Fruit fly (Drosophila melanogaster) whole organism, embryonic: ENCODE results near the gene HINT1.
A peak's percentile ranks its signal among the peaks of the same experiment; 100 is the strongest.

Experiments used
- BtbVII ChIP-seq: fragments of 200-800 bp; sonication (Bioruptor generic); optimal IDR thresholded peaks from 3 replicates; lab custom pipeline; 2017; ENCODE audit warnings: missing biosample characterization, mild to moderate bottlenecking, missing genetic modification characterization
- C15 ChIP-seq: fragments of 200-800 bp; sonication (Bioruptor generic); IDR thresholded peaks from 3 replicates; pipeline ENCODE4 v1.3.6; 2022; ENCODE audit warnings: missing biosample characterization, missing genetic modification characterization
- CG10565 ChIP-seq: fragments of 200-800 bp; sonication (Bioruptor generic); optimal IDR thresholded peaks from 3 replicates; lab custom pipeline; 2016; ENCODE audit warnings: missing biosample characterization, mild to moderate bottlenecking, missing genetic modification characterization
- CG11398 ChIP-seq: fragments of 200-800 bp; sonication (Bioruptor generic); optimal IDR thresholded peaks from 2 replicates; lab custom pipeline; 2016; ENCODE audit warnings: missing biosample characterization, missing genetic modification characterization
- CG12104 ChIP-seq: fragments of 200-800 bp; sonication (Bioruptor generic); optimal IDR thresholded peaks from 3 replicates; lab custom pipeline; 2016; ENCODE audit warnings: missing biosample characterization, missing genetic modification characterization
- CG13775 ChIP-seq: fragments of 200-800 bp; sonication (Bioruptor generic); optimal IDR thresholded peaks from 3 replicates; lab custom pipeline; 2017; ENCODE audit warnings: missing biosample characterization, mild to moderate bottlenecking, missing genetic modification characterization
- CG14860 ChIP-seq: fragments of 200-800 bp; sonication (Bioruptor generic); IDR thresholded peaks from 3 replicates; pipeline ENCODE4 v1.3.6; 2022; ENCODE audit warnings: missing biosample characterization, missing genetic modification characterization; ENCODE audit not compliant: partially characterized antibody
- CG15479 ChIP-seq: fragments of 200-800 bp; sonication (Bioruptor generic); optimal IDR thresholded peaks from 3 replicates; lab custom pipeline; 2019; ENCODE audit warnings: missing biosample characterization, mild to moderate bottlenecking, missing genetic modification characterization, moderate library complexity
- CG17612 ChIP-seq: fragments of 200-800 bp; sonication (Bioruptor generic); IDR thresholded peaks from 2 replicates; pipeline ENCODE4 v1.3.6; 2022; ENCODE audit warnings: missing biosample characterization, missing genetic modification characterization
- CG18599 ChIP-seq: fragments of 200-800 bp; sonication (Bioruptor generic); optimal IDR thresholded peaks from 3 replicates; lab custom pipeline; 2017; ENCODE audit warnings: missing biosample characterization, missing genetic modification characterization, mild to moderate bottlenecking, moderate library complexity, missing genetic modification reagents
- CG2120 ChIP-seq: fragments of 200-800 bp; sonication (Bioruptor generic); optimal IDR thresholded peaks from 3 replicates; lab custom pipeline; 2016; ENCODE audit warnings: missing biosample characterization, missing genetic modification characterization
- CG2199 ChIP-seq: fragments of 200-800 bp; sonication (Bioruptor generic); IDR thresholded peaks from 3 replicates; pipeline ENCODE4 v1.3.6; 2022; ENCODE audit warnings: missing biosample characterization, missing genetic modification characterization
- CG2202 ChIP-seq: fragments of 200-800 bp; sonication (Bioruptor generic); optimal IDR thresholded peaks from 2 replicates; lab custom pipeline; 2018; ENCODE audit warnings: missing biosample characterization, mild to moderate bottlenecking, missing genetic modification characterization
- CG30020 ChIP-seq: fragments of 200-800 bp; optimal IDR thresholded peaks from 2 replicates; lab custom pipeline; 2019; ENCODE audit warnings: missing biosample characterization, mild to moderate bottlenecking, missing genetic modification characterization, moderate library complexity
- CG3726 ChIP-seq: fragments of 200-800 bp; sonication (Bioruptor generic); IDR thresholded peaks from 3 replicates; pipeline ENCODE4, ENCODE4 v1.3.6; 2022; ENCODE audit warnings: missing biosample characterization, missing genetic modification characterization
- CG4730 ChIP-seq: fragments of 200-800 bp; sonication (Bioruptor generic); IDR thresholded peaks from 2 replicates; pipeline ENCODE4 v1.3.6; 2022; ENCODE audit warnings: missing biosample characterization, missing genetic modification characterization
- CG6175 ChIP-seq: fragments of 200-800 bp; sonication (Bioruptor generic); IDR thresholded peaks from 3 replicates; pipeline ENCODE4 v1.3.6; 2022; ENCODE audit warnings: missing biosample characterization, missing genetic modification characterization
- CG6272 ChIP-seq: fragments of 200-800 bp; sonication (Bioruptor generic); IDR thresholded peaks from 2 replicates; pipeline ENCODE4 v1.3.6; 2022; ENCODE audit warnings: missing biosample characterization, missing genetic modification characterization
- CG7839 ChIP-seq: fragments of 200-800 bp; sonication (Bioruptor generic); optimal IDR thresholded peaks from 3 replicates; lab custom pipeline; 2018; ENCODE audit warnings: missing biosample characterization, mild to moderate bottlenecking, missing genetic modification characterization, moderate library complexity
- CG7963 ChIP-seq: fragments of 200-800 bp; sonication (Bioruptor generic); IDR thresholded peaks from 3 replicates; pipeline ENCODE4 v1.3.6; 2022; ENCODE audit warnings: missing biosample characterization, missing genetic modification characterization; ENCODE audit not compliant: partially characterized antibody
- CG8359 ChIP-seq: fragments of 200-800 bp; sonication (Bioruptor generic); optimal IDR thresholded peaks from 2 replicates; lab custom pipeline; 2017; ENCODE audit warnings: missing biosample characterization, mild to moderate bottlenecking, missing genetic modification characterization, borderline replicate concordance
- CG8388 ChIP-seq: fragments of 200-800 bp; sonication (Bioruptor generic); optimal IDR thresholded peaks from 2 replicates; lab custom pipeline; 2019; ENCODE audit warnings: missing biosample characterization, mild to moderate bottlenecking, missing genetic modification characterization, moderate library complexity
- Chrac-16 ChIP-seq: fragments of 200-800 bp; sonication (Bioruptor generic); optimal IDR thresholded peaks from 3 replicates; lab custom pipeline; 2016; ENCODE audit warnings: missing biosample characterization, missing genetic modification characterization
- Dek ChIP-seq: fragments of 200-800 bp; sonication (Bioruptor generic); optimal IDR thresholded peaks from 3 replicates; lab custom pipeline; 2019; ENCODE audit warnings: missing biosample characterization, mild to moderate bottlenecking, missing genetic modification characterization, moderate library complexity
- E2f2 ChIP-seq: fragments of 200-800 bp; sonication (Bioruptor generic); IDR thresholded peaks from 2 replicates; pipeline ENCODE4 v1.3.6; 2022; ENCODE audit warnings: missing biosample characterization, missing genetic modification characterization
- Hand ChIP-seq: fragments of 200-800 bp; sonication (Bioruptor generic); optimal IDR thresholded peaks from 2 replicates; lab custom pipeline; 2017; ENCODE audit warnings: mild to moderate bottlenecking, missing biosample characterization, missing genetic modification reagents, missing genetic modification characterization
- Hmr ChIP-seq: fragments of 200-800 bp; sonication (Bioruptor generic); optimal IDR thresholded peaks from 3 replicates; lab custom pipeline; 2017; ENCODE audit warnings: mild to moderate bottlenecking, missing biosample characterization, missing genetic modification reagents, missing genetic modification characterization
- Hr3 ChIP-seq: fragments of 200-800 bp; sonication (Bioruptor generic); optimal IDR thresholded peaks from 3 replicates; lab custom pipeline; 2016; ENCODE audit warnings: missing biosample characterization, missing genetic modification characterization
- Hr78 ChIP-seq, 2 experiments: fragments of 200-800 bp in 1 of 2; fragments of >200 bp in 1 of 2; sonication (Bioruptor generic) in 1 of 2; optimal IDR thresholded peaks; 2 replicates each; lab custom pipeline; 2017 to 2019; ENCODE audit warnings: missing biosample characterization in 2 of 2, missing genetic modification characterization in 2 of 2, mild to moderate bottlenecking in 1 of 2, moderate library complexity in 1 of 2
- Kr ChIP-seq: fragments of 200-800 bp; sonication (Bioruptor generic); optimal IDR thresholded peaks from 2 replicates; lab custom pipeline; 2017; ENCODE audit warnings: missing biosample characterization, mild to moderate bottlenecking, missing genetic modification characterization
- Poxn ChIP-seq: fragments of 200-800 bp; sonication (Bioruptor generic); IDR thresholded peaks from 2 replicates; pipeline ENCODE4 v1.3.6; 2022; ENCODE audit warnings: missing biosample characterization, missing genetic modification characterization
- Sox102F ChIP-seq: fragments of 200-800 bp; sonication (Bioruptor generic); optimal IDR thresholded peaks from 2 replicates; lab custom pipeline; 2018; ENCODE audit warnings: missing biosample characterization, mild to moderate bottlenecking, missing genetic modification characterization, moderate library complexity
- Spps ChIP-seq: fragments of 200-800 bp; sonication (Bioruptor generic); optimal IDR thresholded peaks from 2 replicates; lab custom pipeline; 2018; ENCODE audit warnings: missing biosample characterization, mild to moderate bottlenecking, missing genetic modification characterization
- Sry-β ChIP-seq: fragments of 200-800 bp; sonication (Bioruptor generic); optimal IDR thresholded peaks from 2 replicates; lab custom pipeline; 2018; ENCODE audit warnings: missing biosample characterization, mild to moderate bottlenecking, missing genetic modification characterization, moderate library complexity
- Tbp ChIP-seq: fragments of >200 bp; optimal IDR thresholded peaks from 2 replicates; lab custom pipeline; 2018; ENCODE audit warnings: missing biosample characterization, missing genetic modification characterization
- ac ChIP-seq: fragments of 200-800 bp; sonication (Bioruptor generic); optimal IDR thresholded peaks from 3 replicates; lab custom pipeline; 2017; ENCODE audit warnings: missing biosample characterization, mild to moderate bottlenecking, missing genetic modification characterization
- ara ChIP-seq: fragments of 200-800 bp; sonication (Bioruptor generic); IDR thresholded peaks from 2 replicates; pipeline ENCODE4 v1.3.6; 2022; ENCODE audit warnings: missing biosample characterization, missing genetic modification characterization
- dmrt99B ChIP-seq: fragments of 200-800 bp; sonication (Bioruptor generic); optimal IDR thresholded peaks from 2 replicates; lab custom pipeline; 2018; ENCODE audit warnings: missing biosample characterization, mild to moderate bottlenecking, missing genetic modification characterization, moderate library complexity
- eve ChIP-seq, 2 experiments: fragments of >200 bp; optimal IDR thresholded peaks; 2 replicates each; lab custom pipeline; 2017; ENCODE audit warnings: missing biosample characterization in 2 of 2, missing genetic modification characterization in 2 of 2
- gce ChIP-seq: fragments of 200-800 bp; sonication (Bioruptor generic); IDR thresholded peaks from 3 replicates; pipeline ENCODE4 v1.3.6; 2022; ENCODE audit warnings: missing biosample characterization, missing genetic modification characterization
- jing ChIP-seq: fragments of 200-800 bp; sonication (Bioruptor generic); optimal IDR thresholded peaks from 2 replicates; lab custom pipeline; 2018; ENCODE audit warnings: missing biosample characterization, mild to moderate bottlenecking, missing genetic modification characterization
- nerfin-1 ChIP-seq: fragments of 200-800 bp; sonication (Bioruptor generic); optimal IDR thresholded peaks from 3 replicates; lab custom pipeline; 2019; ENCODE audit warnings: missing biosample characterization, mild to moderate bottlenecking, missing genetic modification characterization, moderate library complexity
- run ChIP-seq: fragments of 200-800 bp; sonication (Bioruptor generic); optimal IDR thresholded peaks from 3 replicates; lab custom pipeline; 2018; ENCODE audit warnings: missing biosample characterization, mild to moderate bottlenecking, missing genetic modification characterization
- sc ChIP-seq, 3 experiments: fragments of >200 bp in 2 of 3; fragments of 200-800 bp in 1 of 3; sonication (Bioruptor generic) in 1 of 3; optimal IDR thresholded peaks; 2 replicates in 2 of 3; 3 replicates in 1 of 3; lab custom pipeline; 2017; ENCODE audit warnings: mild to moderate bottlenecking in 1 of 3, missing biosample characterization in 1 of 3, missing genetic modification characterization in 1 of 3, missing genetic modification reagents in 1 of 3
- so ChIP-seq: fragments of 200-800 bp; sonication (Bioruptor generic); IDR thresholded peaks from 3 replicates; pipeline ENCODE4 v1.3.6; 2022; ENCODE audit warnings: missing biosample characterization, missing genetic modification characterization
- stwl ChIP-seq: fragments of 200-800 bp; sonication (Bioruptor generic); optimal IDR thresholded peaks from 3 replicates; lab custom pipeline; 2018; ENCODE audit warnings: missing biosample characterization, mild to moderate bottlenecking, missing genetic modification characterization, moderate library complexity
- wdn ChIP-seq: fragments of 200-800 bp; sonication (Bioruptor generic); IDR thresholded peaks from 2 replicates; pipeline ENCODE4 v1.3.6; 2022; ENCODE audit warnings: missing biosample characterization, missing genetic modification characterization
- zen2 ChIP-seq: fragments of 200-800 bp; sonication (Bioruptor generic); IDR thresholded peaks from 3 replicates; pipeline ENCODE4 v1.3.6; 2022; ENCODE audit warnings: missing biosample characterization, missing genetic modification characterization; ENCODE audit not compliant: partially characterized antibody

The HINT1 gene

DNA sequence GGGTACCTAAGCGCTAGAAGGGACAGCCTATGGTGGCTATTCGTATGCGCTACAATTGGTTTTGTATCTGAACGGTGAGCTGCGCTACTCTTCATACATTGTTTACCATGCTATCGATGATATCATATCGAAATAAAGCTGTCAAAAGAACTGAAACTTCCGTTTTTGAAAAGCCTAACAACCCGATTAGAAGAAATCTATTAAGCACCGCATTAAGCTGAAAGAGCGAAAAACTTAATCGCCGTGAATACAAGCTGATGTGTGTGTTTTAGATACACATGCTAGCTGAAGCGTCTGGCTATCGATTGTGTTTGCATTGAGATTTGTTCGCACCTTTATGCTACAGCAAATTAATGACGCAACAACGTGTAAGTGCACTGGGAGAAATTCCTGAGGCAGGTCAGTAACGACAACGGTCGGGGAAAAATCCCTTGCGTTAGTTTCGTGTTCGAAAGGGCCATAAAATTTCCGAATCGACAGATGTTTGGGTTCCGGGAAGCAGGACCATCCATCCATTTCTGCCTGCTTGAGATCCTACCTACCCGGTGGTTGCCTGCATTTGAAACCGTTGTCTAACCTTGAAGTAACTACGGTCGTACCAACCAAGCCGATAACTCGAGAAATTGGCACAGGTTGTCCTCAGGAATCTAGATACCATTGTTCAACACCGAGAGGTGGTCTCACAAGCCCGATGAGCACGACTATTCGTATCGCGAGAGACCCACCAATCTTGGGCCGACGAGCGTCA is 19.4 kb upstream of the HINT1 start (continued):
- no peak for TF ChIP-seq Sry-β (GFP tag; lab: Kevin White, UChicago)
- TF ChIP-seq BtbVII: peak; percentile 88
- no peak for TF ChIP-seq CG10565 (GFP tag; lab: Kevin White, UChicago)
- TF ChIP-seq ara: no peak
- no peak for TF ChIP-seq C15 (GFP tag; lab: Robert Waterston, UW)
- TF ChIP-seq zen2: no peak
- peak; percentile 48 for TF ChIP-seq CG8388 (GFP tag; lab: Kevin White, UChicago)
- peak; percentile 41 for TF ChIP-seq CG8359 (GFP tag; lab: Kevin White, UChicago)
- TF ChIP-seq E2f2: no peak
- TF ChIP-seq dmrt99B (tag; lab: Kevin White, UChicago): peak; percentile 85
- TF ChIP-seq CG30020: peak; percentile 4
- no peak for TF ChIP-seq CG2199 (GFP tag; lab: Robert Waterston, UW)
- peak; percentile 48 for TF ChIP-seq Hr3 (GFP tag; lab: Kevin White, UChicago)
- no peak for TF ChIP-seq CG3726
- no peak for TF ChIP-seq so
- peak; percentile 92 for TF ChIP-seq CG15479 (GFP tag; lab: Kevin White, UChicago)
- TF ChIP-seq Sox102F: peak; percentile 52
- TF ChIP-seq Poxn (GFP tag; lab: Robert Waterston, UW): no peak
- no peak for TF ChIP-seq Kr (GFP tag; lab: Kevin White, UChicago)
- peak; percentile 45 for TF ChIP-seq CG13775 (GFP tag; lab: Kevin White, UChicago)
- TF ChIP-seq eve (GFP tag; optimal IDR thresholded peaks at IDR 0.05; lab: Kevin White, UChicago): no peak
- TF ChIP-seq nerfin-1: peak; percentile 46
- no peak for TF ChIP-seq sc (optimal IDR thresholded peaks at IDR 0.05; lab: Kevin White, UChicago)
- TF ChIP-seq sc (GFP tag; optimal IDR thresholded peaks at IDR 0.05; lab: Kevin White, UChicago): peak; percentile 49
- TF ChIP-seq Hr78 (GFP tag; optimal IDR thresholded peaks at IDR 0.05; lab: Kevin White, UChicago): peak in 1 of 2 experiments; percentile 49
- no peak for TF ChIP-seq CG7963 (GFP tag; lab: Robert Waterston, UW)
- no peak for TF ChIP-seq wdn (GFP tag; lab: Robert Waterston, UW)
- peak; percentile 87 for TF ChIP-seq CG7839 (tag; lab: Kevin White, UChicago)
- TF ChIP-seq Tbp: no peak
- TF ChIP-seq Hand: peak; percentile 68
- TF ChIP-seq CG14860 (GFP tag; lab: Robert Waterston, UW): no peak
- no peak for TF ChIP-seq CG4730 (GFP tag; lab: Robert Waterston, UW)
- peak; percentile 75 for TF ChIP-seq CG6272
- no peak for TF ChIP-seq CG17612 (GFP tag; lab: Robert Waterston, UW)
- TF ChIP-seq Hmr (GFP tag; lab: Kevin White, UChicago): peak; percentile 80
- TF ChIP-seq CG6175 (GFP tag; lab: Robert Waterston, UW): no peak
- no peak for TF ChIP-seq gce
- TF ChIP-seq CG2120 (GFP tag; lab: Kevin White, UChicago): peak; percentile 91
- peak; percentile 31 for TF ChIP-seq ac (GFP tag; lab: Kevin White, UChicago)
- TF ChIP-seq stwl (tag; lab: Kevin White, UChicago): peak; percentile 28
- peak; percentile 48 for TF ChIP-seq jing (GFP tag; lab: Kevin White, UChicago)
- peak; percentile 50 for TF ChIP-seq CG11398 (GFP tag; lab: Kevin White, UChicago)
- TF ChIP-seq run (tag; lab: Kevin White, UChicago): no peak
- peak; percentile 45 for TF ChIP-seq Spps (tag; lab: Kevin White, UChicago)
- peak; percentile 70 for TF ChIP-seq Chrac-16
- TF ChIP-seq CG18599 (GFP tag; lab: Kevin White, UChicago): peak; percentile 92
- TF ChIP-seq CG2202: peak; percentile 28
- peak; percentile 88 for TF ChIP-seq Dek (tag; lab: Kevin White, UChicago)
- peak; percentile 66 for TF ChIP-seq CG12104
